Worm (Caenorhabditis elegans) whole organism, early embryonic: ENCODE measurements around the gene gid-8.

ENCODE experiments used
- B0310.2 ChIP-seq: sonication (generic microtip); optimal IDR thresholded peaks from 2 replicates; lab custom pipeline; 2016; ENCODE audit warnings: mild to moderate bottlenecking, missing genetic modification characterization, missing compliant biosample characterization
- F13C5.2 ChIP-seq: sonication (generic microtip); optimal IDR thresholded peaks from 2 replicates; lab custom pipeline; 2017; ENCODE audit warnings: mild to moderate bottlenecking, missing genetic modification characterization, inconsistent platforms, missing compliant biosample characterization
- ama-1 ChIP-seq: fragments of 150-350 bp; optimal IDR thresholded peaks from 2 replicates; lab custom pipeline; 2014
- ceh-36 ChIP-seq: sonication (generic microtip); optimal IDR thresholded peaks from 2 replicates; lab custom pipeline; 2016; ENCODE audit warnings: missing genetic modification characterization, inconsistent platforms, missing compliant biosample characterization
- ets-7 ChIP-seq: sonication (generic microtip); optimal IDR thresholded peaks from 2 replicates; lab custom pipeline; 2016; ENCODE audit warnings: missing genotype, missing genetic modification characterization, missing compliant biosample characterization
- flt-1 ChIP-seq: fragments of 200-800 bp; sonication (Bioruptor generic); IDR thresholded peaks from 2 replicates; pipeline ENCODE4 v1.3.6; 2022; ENCODE audit warnings: missing genetic modification characterization, missing compliant biosample characterization
- hmbx-1 ChIP-seq: sonication (generic microtip); optimal IDR thresholded peaks from 2 replicates; lab custom pipeline; 2016; ENCODE audit warnings: mild to moderate bottlenecking, missing genetic modification characterization, missing compliant biosample characterization
- hmg-4 ChIP-seq: fragments of 200-800 bp; sonication (Bioruptor generic); optimal IDR thresholded peaks from 2 replicates; lab custom pipeline; 2018; ENCODE audit warnings: mild to moderate bottlenecking, missing genetic modification characterization, missing compliant biosample characterization
- hnd-1 ChIP-seq: sonication (generic microtip); optimal IDR thresholded peaks from 2 replicates; lab custom pipeline; 2016; ENCODE audit warnings: missing genetic modification characterization, missing compliant biosample characterization
- pes-1 ChIP-seq: fragments of 200-800 bp; sonication (Bioruptor generic); IDR thresholded peaks from 2 replicates; pipeline ENCODE4 v1.3.6; 2022; ENCODE audit warnings: missing genetic modification reagents, missing genetic modification characterization, missing compliant biosample characterization
- scrt-1 ChIP-seq: fragments of 200-800 bp; sonication (Bioruptor generic); IDR thresholded peaks from 2 replicates; pipeline ENCODE4 v1.3.6; 2022; ENCODE audit warnings: missing genetic modification characterization, missing compliant biosample characterization
- sea-1 ChIP-seq: fragments of 200-800 bp; sonication (Bioruptor generic); conservative IDR thresholded peaks from 2 replicates; pipeline ENCODE4 v1.3.6; 2022; ENCODE audit warnings: missing genetic modification characterization, missing compliant biosample characterization
- tbx-37 ChIP-seq: fragments of 200-800 bp; sonication (Bioruptor generic); conservative IDR thresholded peaks from 2 replicates; pipeline ENCODE4 v1.3.6; 2022; ENCODE audit warnings: missing genetic modification reagents, missing genetic modification characterization, missing compliant biosample characterization
- tra-4 ChIP-seq: sonication (generic microtip); optimal IDR thresholded peaks from 2 replicates; lab custom pipeline; 2017; ENCODE audit warnings: missing genetic modification characterization, missing compliant biosample characterization

DNA sequence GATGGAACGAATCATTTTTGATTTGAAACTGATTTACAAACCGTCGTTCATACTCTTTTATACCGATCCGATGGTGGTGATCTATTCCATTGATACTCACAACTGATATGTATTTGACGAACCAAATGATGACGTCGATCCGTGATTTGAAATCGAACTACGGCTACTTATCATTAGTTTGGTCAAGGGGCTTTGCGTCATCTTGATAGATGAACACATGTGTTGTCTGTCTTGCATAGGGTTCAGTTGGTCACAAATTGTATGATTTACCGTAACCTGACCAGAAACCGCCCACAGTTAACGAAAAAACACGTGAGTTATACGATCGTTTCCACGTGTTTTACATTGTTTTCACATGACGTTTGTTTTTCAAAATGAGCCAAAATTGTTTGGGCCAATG, 17.4 kb upstream of the gid-8 start, which contains the start of gene cnc-2:
- TF ChIP-seq sea-1 (GFP tag; lab: Robert Waterston, UW) (no peak), ama-1 (no peak), B0310.2 (tag; lab: Kevin White, UChicago) (no peak), F13C5.2 (no peak), flt-1 (GFP tag; lab: Robert Waterston, UW) (no peak), scrt-1 (GFP tag; lab: Robert Waterston, UW) (no peak), pes-1 (GFP tag; lab: Robert Waterston, UW) (no peak), hmbx-1 (tag; lab: Kevin White, UChicago) (no peak), hmg-4 (no peak), tra-4 (no peak), ets-7 (tag; lab: Kevin White, UChicago) (no peak), ceh-36 (tag; lab: Kevin White, UChicago) (no peak), hnd-1 (tag; lab: Kevin White, UChicago) (no peak), tbx-37 (GFP tag; lab: Robert Waterston, UW) (no peak)
